Worm (Caenorhabditis elegans): ENCODE measurements around the gene rnp-9.

DNA sequence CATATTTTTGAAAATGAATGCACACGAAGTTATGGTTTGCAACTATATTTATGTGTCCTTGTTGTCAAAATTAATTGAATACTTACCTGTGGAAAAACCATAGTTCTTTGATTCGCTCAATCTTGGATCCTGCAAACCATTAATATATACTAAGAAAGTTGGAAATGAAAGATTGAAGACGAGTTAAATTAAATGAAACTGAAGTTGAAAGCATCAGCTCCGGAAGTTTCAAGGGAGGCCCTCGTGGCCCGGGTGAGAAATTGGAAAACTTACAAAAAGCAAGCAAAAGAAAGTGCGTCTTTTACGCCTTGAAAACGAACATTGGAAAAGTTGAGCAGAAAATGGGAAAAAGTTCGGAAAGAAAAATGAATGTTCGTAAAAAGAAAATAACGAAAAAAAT lies 34.0 kb upstream of the rnp-9 start, which contains the start of gene unc-58:
- no peak for TF ChIP-seq snpc-4 (tag; optimal IDR thresholded peaks at IDR 0.05)
- TF ChIP-seq nhr-76 (tag; optimal IDR thresholded peaks at IDR 0.05): no peak
- TF ChIP-seq unc-62 (GFP tag; optimal IDR thresholded peaks at IDR 0.05): no peak
- no peak for TF ChIP-seq xbp-1 (tag; optimal IDR thresholded peaks at IDR 0.05)
- TF ChIP-seq lsy-2 (tag; optimal IDR thresholded peaks at IDR 0.05): no peak
- no peak for TF ChIP-seq nhr-11 (tag; optimal IDR thresholded peaks at IDR 0.05)

Measured in whole organism, L1 larva.